Fruit fly (Drosophila melanogaster) whole organism, adult: ENCODE measurements around the gene tst.

Source experiments
- CG11617 ChIP-seq: fragments of 200-800 bp; sonication (Bioruptor generic); optimal IDR thresholded peaks from 2 replicates; lab custom pipeline; 2017; ENCODE audit warnings: mild to moderate bottlenecking, missing biosample characterization, missing genetic modification reagents, missing genetic modification characterization
- CG12768 ChIP-seq: fragments of 200-800 bp; sonication (Bioruptor generic); optimal IDR thresholded peaks from 2 replicates; lab custom pipeline; 2017; ENCODE audit warnings: missing biosample characterization, missing genetic modification characterization, mild to moderate bottlenecking, moderate library complexity, missing genetic modification reagents
- CG14711 ChIP-seq: fragments of 200-800 bp; sonication (Bioruptor generic); optimal IDR thresholded peaks from 2 replicates; lab custom pipeline; 2018; ENCODE audit warnings: missing biosample characterization, mild to moderate bottlenecking, missing genetic modification characterization, moderate library complexity
- CG1620 ChIP-seq: fragments of 200-800 bp; sonication (Bioruptor generic); optimal IDR thresholded peaks from 2 replicates; lab custom pipeline; 2016; ENCODE audit warnings: missing biosample characterization, missing genetic modification characterization
- CG33017 ChIP-seq: fragments of 200-800 bp; sonication (Bioruptor generic); optimal IDR thresholded peaks from 2 replicates; lab custom pipeline; 2018; ENCODE audit warnings: missing biosample characterization, mild to moderate bottlenecking, missing genetic modification characterization, moderate library complexity
- CG5204 ChIP-seq: fragments of 200-800 bp; sonication (Bioruptor generic); optimal IDR thresholded peaks from 2 replicates; lab custom pipeline; 2016; ENCODE audit warnings: missing biosample characterization, missing genetic modification characterization
- CG7045 ChIP-seq: fragments of 200-800 bp; sonication (Bioruptor generic); optimal IDR thresholded peaks from 2 replicates; lab custom pipeline; 2017; ENCODE audit warnings: missing biosample characterization, mild to moderate bottlenecking, missing genetic modification characterization
- CG7101 ChIP-seq: fragments of 200-800 bp; sonication (Bioruptor generic); optimal IDR thresholded peaks from 2 replicates; lab custom pipeline; 2018; ENCODE audit warnings: missing biosample characterization, mild to moderate bottlenecking, missing genetic modification characterization, moderate library complexity
- Clk ChIP-seq: fragments of 200-800 bp; sonication (Bioruptor generic); optimal IDR thresholded peaks from 2 replicates; lab custom pipeline; 2017; ENCODE audit warnings: missing biosample characterization, missing genetic modification characterization
- Crg-1 ChIP-seq: fragments of 200-800 bp; sonication (Bioruptor generic); optimal IDR thresholded peaks from 2 replicates; lab custom pipeline; 2016; ENCODE audit warnings: missing biosample characterization, missing genetic modification characterization
- Hr96 ChIP-seq: fragments of 200-800 bp; sonication (Bioruptor generic); optimal IDR thresholded peaks from 2 replicates; lab custom pipeline; 2016; ENCODE audit warnings: missing biosample characterization, missing genetic modification characterization
- Mnt ChIP-seq: fragments of 200-800 bp; sonication (Bioruptor generic); optimal IDR thresholded peaks from 2 replicates; lab custom pipeline; 2016; ENCODE audit warnings: missing biosample characterization, mild to moderate bottlenecking, missing genetic modification characterization
- bab1 ChIP-seq: fragments of 200-800 bp; sonication (Bioruptor generic); optimal IDR thresholded peaks from 3 replicates; lab custom pipeline; 2019; ENCODE audit warnings: missing biosample characterization, mild to moderate bottlenecking, missing genetic modification characterization, moderate library complexity
- cic ChIP-seq: fragments of 200-800 bp; sonication (Bioruptor generic); optimal IDR thresholded peaks from 2 replicates; lab custom pipeline; 2017; ENCODE audit warnings: missing biosample characterization, mild to moderate bottlenecking, missing genetic modification characterization, moderate library complexity
- cnc ChIP-seq, 2 experiments: fragments of >200 bp; optimal IDR thresholded peaks; 2 replicates each; lab custom pipeline; 2017
- kay ChIP-seq: fragments of 200-800 bp; sonication (Bioruptor generic); peaks from one replicate; lab custom pipeline; 2016; ENCODE audit warnings: missing biosample characterization, missing genetic modification characterization, borderline replicate concordance
- ovo ChIP-seq: fragments of 200-800 bp; sonication (Bioruptor generic); optimal IDR thresholded peaks from 2 replicates; lab custom pipeline; 2016; ENCODE audit warnings: missing biosample characterization, missing genetic modification characterization
- pad ChIP-seq: fragments of 200-800 bp; sonication (Bioruptor generic); optimal IDR thresholded peaks from 3 replicates; lab custom pipeline; 2017; ENCODE audit warnings: missing biosample characterization, missing genetic modification characterization, mild to moderate bottlenecking, moderate library complexity, missing genetic modification reagents
- tj ChIP-seq: fragments of 200-800 bp; sonication (Bioruptor generic); optimal IDR thresholded peaks from 3 replicates; lab custom pipeline; 2017; ENCODE audit warnings: missing biosample characterization, mild to moderate bottlenecking, missing genetic modification characterization, moderate library complexity
- toe ChIP-seq: fragments of 200-800 bp; sonication (Bioruptor generic); optimal IDR thresholded peaks from 2 replicates; lab custom pipeline; 2016; ENCODE audit warnings: missing biosample characterization, missing genetic modification characterization

Gene tst

dm6 chr3R:23747446-23747845, 25.2 kb downstream of the tst start:
- no peak for TF ChIP-seq CG7045 (GFP tag; lab: Kevin White, UChicago)
- no peak for TF ChIP-seq pad (GFP tag; lab: Kevin White, UChicago)
- TF ChIP-seq CG12768 (GFP tag; lab: Kevin White, UChicago), result no peak
- TF ChIP-seq toe (GFP tag; lab: Kevin White, UChicago), result no peak
- TF ChIP-seq Crg-1 (GFP tag; lab: Kevin White, UChicago), result no peak
- TF ChIP-seq CG5204, result no peak
- TF ChIP-seq cnc (optimal IDR thresholded peaks at IDR 0.05; lab: Kevin White, UChicago), result no peak
- no peak for TF ChIP-seq Hr96 (GFP tag; lab: Kevin White, UChicago)
- TF ChIP-seq ovo (GFP tag; lab: Kevin White, UChicago), result no peak
- TF ChIP-seq bab1, result no peak

DNA sequence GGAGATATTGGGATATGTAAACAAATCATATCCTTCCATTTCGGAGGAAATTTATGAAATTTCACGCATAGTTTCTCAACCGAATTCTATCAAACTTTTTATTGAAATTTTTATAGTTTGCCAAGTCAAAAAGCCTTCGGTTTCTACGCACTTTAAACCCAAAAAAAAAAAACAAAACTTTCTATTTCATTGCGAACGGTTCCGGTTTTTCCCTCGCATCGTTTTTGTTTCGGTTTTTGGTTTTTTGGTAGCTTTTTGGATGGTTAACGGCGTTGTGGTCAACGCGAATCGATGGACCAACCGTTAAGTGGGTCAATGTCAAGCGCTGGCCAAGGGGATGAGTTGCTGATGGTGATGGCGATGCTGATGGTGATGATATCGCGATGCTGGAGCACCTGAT, 31.7 kb downstream of the tst start:
- TF ChIP-seq cic (GFP tag; lab: Kevin White, UChicago) (no peak), CG14711 (tag; lab: Kevin White, UChicago) (no peak), CG11617 (GFP tag; lab: Kevin White, UChicago) (no peak), CG1620 (GFP tag; lab: Kevin White, UChicago) (no peak), pad (GFP tag; lab: Kevin White, UChicago) (no peak), CG7101 (tag; lab: Kevin White, UChicago) (no peak), Hr96 (GFP tag; lab: Kevin White, UChicago) (no peak), Crg-1 (GFP tag; lab: Kevin White, UChicago) (no peak), bab1 (no peak), Mnt (GFP tag; lab: Kevin White, UChicago) (no peak), CG12768 (GFP tag; lab: Kevin White, UChicago) (no peak), ovo (GFP tag; lab: Kevin White, UChicago) (no peak), CG33017 (tag; lab: Kevin White, UChicago) (no peak), kay (GFP tag; lab: Kevin White, UChicago) (no peak), CG5204 (no peak), toe (GFP tag; lab: Kevin White, UChicago) (no peak), tj (GFP tag; lab: Kevin White, UChicago) (no peak)

DNA sequence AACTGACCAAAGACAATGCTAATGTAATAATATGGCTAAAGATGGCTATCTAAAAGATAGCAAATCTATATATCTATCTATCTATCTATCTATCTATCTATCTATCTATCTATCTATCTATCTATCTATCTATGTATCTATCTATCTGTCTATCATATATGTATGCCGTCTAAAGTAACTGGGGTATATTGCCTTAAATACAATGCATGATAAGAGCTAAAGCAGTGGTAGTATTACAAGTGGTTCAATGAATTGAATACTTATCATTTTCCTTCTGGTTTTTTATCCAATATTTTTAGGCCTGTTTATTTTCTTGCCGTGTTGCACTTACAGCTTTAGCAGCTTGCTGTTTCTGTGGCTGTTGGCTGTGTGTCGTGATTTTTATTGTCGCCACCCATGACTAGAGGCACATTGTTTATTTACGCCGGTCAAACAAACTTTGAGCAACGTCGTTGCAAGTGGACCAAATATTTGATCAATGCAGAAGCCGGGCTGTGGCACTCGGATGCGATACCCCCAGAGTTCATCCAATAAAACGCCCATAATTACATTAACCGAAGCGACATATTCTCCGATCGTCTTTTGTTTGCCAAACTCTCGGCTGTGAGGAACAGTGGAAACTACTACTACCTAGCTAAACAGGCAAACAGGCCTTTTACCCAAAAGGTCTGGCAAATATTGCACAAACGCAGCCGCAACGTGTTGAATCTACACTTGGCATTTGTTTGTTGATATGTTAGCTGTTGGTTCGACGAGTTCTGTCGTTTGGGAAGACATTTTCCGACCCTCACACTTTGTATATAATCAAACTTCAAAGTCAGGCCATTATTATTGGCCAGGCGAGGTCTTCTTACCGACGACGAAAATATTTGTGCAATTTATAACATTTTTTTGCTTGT, 34.7 kb downstream of the tst start:
- TF ChIP-seq ovo (GFP tag; lab: Kevin White, UChicago) (no peak), toe (GFP tag; lab: Kevin White, UChicago) (no peak), tj (GFP tag; lab: Kevin White, UChicago) (no peak), kay (GFP tag; lab: Kevin White, UChicago) (no peak), Clk (GFP tag; lab: Kevin White, UChicago) (no peak), Hr96 (GFP tag; lab: Kevin White, UChicago) (no peak), CG7045 (GFP tag; lab: Kevin White, UChicago) (no peak), CG33017 (tag; lab: Kevin White, UChicago) (no peak), CG14711 (tag; lab: Kevin White, UChicago) (no peak), cic (GFP tag; lab: Kevin White, UChicago) (no peak), Crg-1 (GFP tag; lab: Kevin White, UChicago) (no peak), CG11617 (GFP tag; lab: Kevin White, UChicago) (no peak), pad (GFP tag; lab: Kevin White, UChicago) (no peak), CG7101 (tag; lab: Kevin White, UChicago) (no peak), Mnt (GFP tag; lab: Kevin White, UChicago) (no peak), CG5204 (no peak), CG1620 (GFP tag; lab: Kevin White, UChicago) (no peak), CG12768 (GFP tag; lab: Kevin White, UChicago) (no peak)

DNA sequence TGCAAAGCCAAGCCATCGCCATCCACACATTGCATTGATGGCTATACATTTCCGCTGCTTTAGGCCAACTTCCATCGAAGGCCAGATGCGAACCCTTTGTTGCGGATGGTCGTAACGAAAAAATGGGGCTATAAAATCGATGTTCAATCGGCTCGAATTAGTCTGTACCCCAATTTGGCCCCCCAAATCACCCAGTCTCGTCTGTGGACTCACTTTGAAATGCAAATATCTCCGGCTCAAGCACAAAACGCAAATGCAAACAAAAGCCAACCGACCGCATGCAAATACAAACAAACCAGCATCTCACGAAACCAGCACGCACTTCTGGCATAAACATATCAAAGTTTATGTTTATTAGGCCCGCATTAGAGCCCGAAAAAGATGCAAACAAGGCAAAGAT, 36.3 kb downstream of the tst start:
- TF ChIP-seq bab1 (no peak), CG11617 (GFP tag; lab: Kevin White, UChicago) (no peak), cic (GFP tag; lab: Kevin White, UChicago) (no peak), CG7101 (tag; lab: Kevin White, UChicago) (no peak), Mnt (GFP tag; lab: Kevin White, UChicago) (no peak)

- TF ChIP-seq CG5204 (no peak), tj (GFP tag; lab: Kevin White, UChicago) (no peak), CG12768 (GFP tag; lab: Kevin White, UChicago) (no peak), CG7045 (GFP tag; lab: Kevin White, UChicago) (no peak), CG14711 (tag; lab: Kevin White, UChicago) (no peak), bab1 (no peak), toe (GFP tag; lab: Kevin White, UChicago) (no peak)
Observed at dm6 chr3R:23735648-23736047, 37.0 kb downstream of the tst start.
